Fruit fly (Drosophila melanogaster) whole organism, embryonic: Measurements from ENCODE around the gene Cks85A.

Experiments used
- CG11560 ChIP-seq: fragments of 200-800 bp; sonication (Bioruptor generic); IDR thresholded peaks from 3 replicates; pipeline ENCODE4 v1.3.6; 2022; ENCODE audit warnings: missing biosample characterization, missing genetic modification characterization
- CG12155 ChIP-seq: fragments of 200-800 bp; sonication (Bioruptor generic); optimal IDR thresholded peaks from 3 replicates; lab custom pipeline; 2016; ENCODE audit warnings: missing biosample characterization, missing genetic modification characterization
- CG13123 ChIP-seq: fragments of 200-800 bp; sonication (Bioruptor generic); optimal IDR thresholded peaks from 2 replicates; lab custom pipeline; 2016; ENCODE audit warnings: missing biosample characterization, missing genetic modification characterization
- CG13424 ChIP-seq: fragments of 200-800 bp; sonication (Bioruptor generic); optimal IDR thresholded peaks from 2 replicates; lab custom pipeline; 2019; ENCODE audit warnings: missing biosample characterization, mild to moderate bottlenecking, missing genetic modification characterization, moderate library complexity
- CG13894 ChIP-seq: fragments of 200-800 bp; sonication (Bioruptor generic); optimal IDR thresholded peaks from 3 replicates; lab custom pipeline; 2018; ENCODE audit warnings: missing biosample characterization, mild to moderate bottlenecking, missing genetic modification characterization, moderate library complexity
- CG15601 ChIP-seq: fragments of 200-800 bp; sonication (Bioruptor generic); optimal IDR thresholded peaks from 3 replicates; lab custom pipeline; 2019; ENCODE audit warnings: missing biosample characterization, mild to moderate bottlenecking, missing genetic modification characterization, moderate library complexity
- CG15696 ChIP-seq: fragments of 200-800 bp; sonication (Bioruptor generic); optimal IDR thresholded peaks from 2 replicates; lab custom pipeline; 2019; ENCODE audit warnings: missing biosample characterization, mild to moderate bottlenecking, missing genetic modification characterization, moderate library complexity
- CG16813 ChIP-seq: fragments of 200-800 bp; sonication (Bioruptor generic); IDR thresholded peaks from 3 replicates; pipeline ENCODE4 v1.3.6; 2022; ENCODE audit warnings: missing biosample characterization, missing genetic modification characterization; ENCODE audit not compliant: partially characterized antibody
- CG16815 ChIP-seq: fragments of 200-800 bp; sonication (Bioruptor generic); optimal IDR thresholded peaks from 3 replicates; lab custom pipeline; 2017; ENCODE audit warnings: missing biosample characterization, mild to moderate bottlenecking, missing genetic modification characterization
- CG18011 ChIP-seq: fragments of 200-800 bp; sonication (Bioruptor generic); optimal IDR thresholded peaks from 2 replicates; lab custom pipeline; 2017; ENCODE audit warnings: missing biosample characterization, missing genetic modification characterization, mild to moderate bottlenecking, moderate library complexity, missing genotype
- CG18262 ChIP-seq: fragments of 200-800 bp; optimal IDR thresholded peaks from 3 replicates; lab custom pipeline; 2019; ENCODE audit warnings: missing biosample characterization, mild to moderate bottlenecking, missing genetic modification characterization, moderate library complexity
- CG2116 ChIP-seq: fragments of 200-800 bp; sonication (Bioruptor generic); optimal IDR thresholded peaks from 3 replicates; lab custom pipeline; 2018; ENCODE audit warnings: missing biosample characterization, mild to moderate bottlenecking, missing genetic modification characterization
- CG2712 ChIP-seq: fragments of 200-800 bp; optimal IDR thresholded peaks from 3 replicates; lab custom pipeline; 2019; ENCODE audit warnings: missing biosample characterization, mild to moderate bottlenecking, missing genetic modification characterization, moderate library complexity
- CG30020 ChIP-seq: fragments of 200-800 bp; optimal IDR thresholded peaks from 2 replicates; lab custom pipeline; 2019; ENCODE audit warnings: missing biosample characterization, mild to moderate bottlenecking, missing genetic modification characterization, moderate library complexity
- CG31365 ChIP-seq: fragments of 200-800 bp; sonication (Bioruptor generic); optimal IDR thresholded peaks from 2 replicates; lab custom pipeline; 2018; ENCODE audit warnings: missing biosample characterization, mild to moderate bottlenecking, missing genetic modification characterization
- CG7839 ChIP-seq: fragments of 200-800 bp; sonication (Bioruptor generic); optimal IDR thresholded peaks from 3 replicates; lab custom pipeline; 2018; ENCODE audit warnings: missing biosample characterization, mild to moderate bottlenecking, missing genetic modification characterization, moderate library complexity
- CG8924 ChIP-seq: fragments of 200-800 bp; optimal IDR thresholded peaks from 3 replicates; lab custom pipeline; 2019; ENCODE audit warnings: missing biosample characterization, mild to moderate bottlenecking, missing genetic modification characterization, moderate library complexity
- CG9817 ChIP-seq: fragments of 200-800 bp; sonication (Bioruptor generic); optimal IDR thresholded peaks from 2 replicates; lab custom pipeline; 2018; ENCODE audit warnings: missing biosample characterization, mild to moderate bottlenecking, missing genetic modification characterization, moderate library complexity
- Dip3 ChIP-seq: fragments of 200-800 bp; sonication (Bioruptor generic); optimal IDR thresholded peaks from 3 replicates; lab custom pipeline; 2016; ENCODE audit warnings: missing biosample characterization, missing genetic modification characterization
- Dll ChIP-seq: fragments of 200-800 bp; sonication (Bioruptor generic); IDR thresholded peaks from 4 replicates; pipeline ENCODE4 v1.3.6; 2022; ENCODE audit warnings: missing biosample characterization, missing genetic modification characterization; ENCODE audit not compliant: partially characterized antibody
- Fer1 ChIP-seq: fragments of 200-800 bp; sonication (Bioruptor generic); optimal IDR thresholded peaks from 2 replicates; lab custom pipeline; 2017; ENCODE audit warnings: missing biosample characterization, mild to moderate bottlenecking, missing genetic modification characterization
- HLH4C ChIP-seq: fragments of 200-800 bp; sonication (Bioruptor generic); IDR thresholded peaks from 3 replicates; pipeline ENCODE4 v1.3.6; 2022; ENCODE audit warnings: missing biosample characterization, missing genetic modification characterization; ENCODE audit not compliant: partially characterized antibody
- Jarid2 ChIP-seq: fragments of 200-800 bp; sonication (Bioruptor generic); optimal IDR thresholded peaks from 3 replicates; lab custom pipeline; 2017; ENCODE audit warnings: mild to moderate bottlenecking, missing biosample characterization, missing genetic modification reagents, missing genetic modification characterization
- Med ChIP-seq: fragments of 200-800 bp; sonication (Bioruptor generic); peaks from one replicate; lab custom pipeline; 2016; ENCODE audit warnings: missing biosample characterization, missing genetic modification characterization, mild to moderate bottlenecking, inconsistent platforms, moderate library complexity
- Ptx1 ChIP-seq: fragments of 200-800 bp; sonication (Bioruptor generic); IDR thresholded peaks from 2 replicates; pipeline ENCODE4 v1.3.6; 2022; ENCODE audit warnings: missing biosample characterization, missing genetic modification characterization
- Taf1 ChIP-seq: fragments of 200-800 bp; sonication (Bioruptor generic); IDR thresholded peaks from 2 replicates; pipeline ENCODE4 v1.3.6; 2022; ENCODE audit warnings: missing biosample characterization, missing genetic modification characterization
- Usf ChIP-seq: fragments of 200-800 bp; sonication (Bioruptor generic); optimal IDR thresholded peaks from 2 replicates; lab custom pipeline; 2017; ENCODE audit warnings: missing genotype, missing biosample characterization, missing genetic modification characterization
- Xrp1 ChIP-seq: fragments of 200-800 bp; sonication (Bioruptor generic); IDR thresholded peaks from 2 replicates; pipeline ENCODE4 v1.3.6; 2022; ENCODE audit warnings: missing biosample characterization, missing genetic modification characterization
- ash1 ChIP-seq: fragments of 200-800 bp; sonication (Bioruptor generic); optimal IDR thresholded peaks from 2 replicates; lab custom pipeline; 2018; ENCODE audit warnings: missing biosample characterization, mild to moderate bottlenecking, missing genetic modification characterization
- bbx ChIP-seq: fragments of 200-800 bp; sonication (Bioruptor generic); IDR thresholded peaks from 2 replicates; pipeline ENCODE4 v1.3.6; 2022; ENCODE audit warnings: missing biosample characterization, missing genetic modification characterization; ENCODE audit not compliant: partially characterized antibody
- disco-r ChIP-seq: fragments of 200-800 bp; sonication (Bioruptor generic); optimal IDR thresholded peaks from 2 replicates; lab custom pipeline; 2016; ENCODE audit warnings: missing biosample characterization, missing genetic modification characterization
- dmrt99B ChIP-seq: fragments of 200-800 bp; sonication (Bioruptor generic); optimal IDR thresholded peaks from 2 replicates; lab custom pipeline; 2018; ENCODE audit warnings: missing biosample characterization, mild to moderate bottlenecking, missing genetic modification characterization, moderate library complexity
- her ChIP-seq: fragments of 200-800 bp; sonication (Bioruptor generic); optimal IDR thresholded peaks from 2 replicates; lab custom pipeline; 2016; ENCODE audit warnings: missing biosample characterization, missing genetic modification characterization
- jumu ChIP-seq: fragments of 200-800 bp; sonication (Bioruptor generic); optimal IDR thresholded peaks from 3 replicates; lab custom pipeline; 2016; ENCODE audit warnings: missing biosample characterization, missing genetic modification characterization
- kah ChIP-seq: fragments of 200-800 bp; sonication (Bioruptor generic); optimal IDR thresholded peaks from 2 replicates; lab custom pipeline; 2018; ENCODE audit warnings: missing biosample characterization, mild to moderate bottlenecking, missing genetic modification characterization
- kay ChIP-seq: fragments of 200-800 bp; sonication (Bioruptor generic); optimal IDR thresholded peaks from 2 replicates; lab custom pipeline; 2016; ENCODE audit warnings: missing biosample characterization, missing genetic modification characterization
- ken ChIP-seq: fragments of 200-800 bp; sonication (Bioruptor generic); IDR thresholded peaks from 3 replicates; pipeline ENCODE4 v1.3.6; 2022; ENCODE audit warnings: missing biosample characterization, missing genetic modification characterization
- mam ChIP-seq: fragments of 200-800 bp; sonication (Bioruptor generic); optimal IDR thresholded peaks from 3 replicates; lab custom pipeline; 2016; ENCODE audit warnings: missing biosample characterization, missing genetic modification characterization
- mld ChIP-seq: fragments of 200-800 bp; sonication (Bioruptor generic); IDR thresholded peaks from 3 replicates; pipeline ENCODE4 v1.3.6; 2022; ENCODE audit warnings: missing biosample characterization, missing genetic modification characterization; ENCODE audit not compliant: partially characterized antibody
- nom ChIP-seq: fragments of 200-800 bp; sonication (Bioruptor generic); optimal IDR thresholded peaks from 2 replicates; lab custom pipeline; 2017; ENCODE audit warnings: missing biosample characterization, missing genetic modification characterization, mild to moderate bottlenecking, moderate library complexity, missing genetic modification reagents
- p53 ChIP-seq: fragments of 200-800 bp; sonication (Bioruptor generic); optimal IDR thresholded peaks from 2 replicates; lab custom pipeline; 2016; ENCODE audit warnings: missing biosample characterization, missing genetic modification characterization
- pnt ChIP-seq: fragments of 200-800 bp; sonication (Bioruptor generic); optimal IDR thresholded peaks from 3 replicates; lab custom pipeline; 2016; ENCODE audit warnings: missing biosample characterization, missing genetic modification characterization
- pzg ChIP-seq: fragments of 200-800 bp; sonication (Bioruptor generic); optimal IDR thresholded peaks from 3 replicates; lab custom pipeline; 2018; ENCODE audit warnings: missing biosample characterization, mild to moderate bottlenecking, missing genetic modification characterization, moderate library complexity
- scrt ChIP-seq: fragments of 200-800 bp; sonication (Bioruptor generic); optimal IDR thresholded peaks from 2 replicates; lab custom pipeline; 2018; ENCODE audit warnings: missing biosample characterization, mild to moderate bottlenecking, missing genetic modification characterization, moderate library complexity
- so ChIP-seq: fragments of 200-800 bp; sonication (Bioruptor generic); IDR thresholded peaks from 3 replicates; pipeline ENCODE4 v1.3.6; 2022; ENCODE audit warnings: missing biosample characterization, missing genetic modification characterization
- sug ChIP-seq: fragments of 200-800 bp; optimal IDR thresholded peaks from 2 replicates; lab custom pipeline; 2019; ENCODE audit warnings: missing biosample characterization, mild to moderate bottlenecking, missing genetic modification characterization, moderate library complexity
- tap ChIP-seq: fragments of 200-800 bp; optimal IDR thresholded peaks from 3 replicates; lab custom pipeline; 2019; ENCODE audit warnings: missing biosample characterization, mild to moderate bottlenecking, missing genetic modification characterization, moderate library complexity
- trem ChIP-seq: fragments of 200-800 bp; optimal IDR thresholded peaks from 3 replicates; lab custom pipeline; 2019; ENCODE audit warnings: missing biosample characterization, mild to moderate bottlenecking, missing genetic modification characterization, moderate library complexity
- usp ChIP-seq: fragments of >200 bp; optimal IDR thresholded peaks from 2 replicates; lab custom pipeline; 2017; ENCODE audit warnings: missing biosample characterization, missing genetic modification characterization

Cks85A gene

DNA sequence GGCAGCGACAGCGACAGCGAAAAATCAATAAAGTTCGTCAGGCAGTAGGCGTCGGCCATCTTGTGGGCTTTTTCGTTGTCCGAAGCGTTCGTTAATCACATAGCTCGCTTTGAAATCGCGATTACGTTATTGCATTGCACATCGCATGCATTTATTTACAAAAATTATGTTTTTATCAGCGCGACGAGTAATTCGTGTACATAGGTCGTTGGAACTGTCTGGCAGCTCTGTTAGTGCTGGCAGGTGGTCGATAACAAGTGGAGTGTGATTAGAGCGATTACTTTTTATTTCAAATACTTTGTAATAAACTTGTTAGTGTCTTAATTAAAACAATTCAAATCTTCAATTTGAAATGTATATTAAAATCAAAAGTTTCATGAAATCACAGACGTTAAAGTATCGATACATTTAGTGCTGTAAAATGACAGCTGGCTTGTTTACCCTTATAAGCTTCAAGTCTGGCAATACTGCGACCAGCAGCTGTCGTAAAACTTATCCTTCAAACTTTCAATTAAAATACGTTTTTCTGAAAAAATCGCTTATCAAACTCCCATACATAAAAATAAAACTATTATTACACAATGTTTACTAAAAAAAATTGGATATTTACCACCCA, 54.5 kb downstream of the Cks85A start, which contains the start of gene CG8032 (continued):
- peak; percentile 13; the same call in 1 of the 2 replicates for TF ChIP-seq Xrp1
- peak; percentile 26 for TF ChIP-seq dmrt99B (tag; lab: Kevin White, UChicago)
- peak; percentile 75 for TF ChIP-seq pzg (GFP tag; lab: Kevin White, UChicago)
- peak; percentile 46 for TF ChIP-seq CG13894 (tag; lab: Kevin White, UChicago)
- no peak for TF ChIP-seq CG11560
- TF ChIP-seq CG12155 = peak; percentile 76
- TF ChIP-seq mam (GFP tag; lab: Kevin White, UChicago) = peak; percentile 64
- TF ChIP-seq Dip3 = peak; percentile 55
- no peak for TF ChIP-seq scrt
- TF ChIP-seq usp (GFP tag; lab: Kevin White, UChicago) = no peak
- TF ChIP-seq CG18011 (GFP tag; lab: Kevin White, UChicago) = no peak
- peak; percentile 7 for TF ChIP-seq CG13123 (GFP tag; lab: Kevin White, UChicago)
- no peak for TF ChIP-seq CG16815
- peak; percentile 93 for TF ChIP-seq CG2116 (GFP tag; lab: Kevin White, UChicago)
- TF ChIP-seq so (GFP tag; lab: Robert Waterston, UW) = no peak
- TF ChIP-seq sug (tag; lab: Kevin White, UChicago) = peak; percentile 39
- no peak for TF ChIP-seq CG31365 (tag; lab: Kevin White, UChicago)
- peak; percentile 95 for TF ChIP-seq Med (GFP tag; lab: Kevin White, UChicago)
- TF ChIP-seq mld (GFP tag; lab: Robert Waterston, UW) = 0 out of 3 replicates have a peak, but pooled peaks have one; percentile 47
- TF ChIP-seq Usf (GFP tag; lab: Kevin White, UChicago) = no peak
- TF ChIP-seq Dll (GFP tag; lab: Robert Waterston, UW) = peak; percentile 78
- peak; percentile 41 for TF ChIP-seq CG15601 (tag; lab: Kevin White, UChicago)
- peak; percentile 64 for TF ChIP-seq CG2712 (tag; lab: Kevin White, UChicago)
- no peak for TF ChIP-seq Jarid2 (GFP tag; lab: Kevin White, UChicago)
- peak; percentile 32 for TF ChIP-seq p53 (GFP tag; lab: Kevin White, UChicago)
- TF ChIP-seq jumu (GFP tag; lab: Kevin White, UChicago) = peak; percentile 44
- peak; percentile 41 for TF ChIP-seq CG7839 (tag; lab: Kevin White, UChicago)
- TF ChIP-seq CG15696 = peak; percentile 9
- peak; percentile 62 for TF ChIP-seq CG13424 (tag; lab: Kevin White, UChicago)
- TF ChIP-seq ash1 = no peak
- TF ChIP-seq CG16813 (GFP tag; lab: Robert Waterston, UW) = peak; percentile 69
- peak; percentile 47 for TF ChIP-seq CG8924 (tag; lab: Kevin White, UChicago)
- TF ChIP-seq Ptx1 (GFP tag; lab: Robert Waterston, UW) = peak; percentile 44
- no peak; the same call in 1 of the 2 replicates for TF ChIP-seq bbx (GFP tag; lab: Robert Waterston, UW)
- peak; percentile 59; the same call in 2 of the 3 replicates for TF ChIP-seq HLH4C (GFP tag; lab: Robert Waterston, UW)
- peak; percentile 52 for TF ChIP-seq kay (GFP tag; lab: Kevin White, UChicago)
- TF ChIP-seq Fer1 (GFP tag; lab: Kevin White, UChicago) = no peak
- TF ChIP-seq CG18262 (tag; lab: Kevin White, UChicago) = peak; percentile 47
- peak; percentile 27 for TF ChIP-seq her (GFP tag; lab: Kevin White, UChicago)
- 0 out of 2 replicates have a peak, but pooled peaks have one; percentile 24 for TF ChIP-seq Taf1 (GFP tag; lab: Robert Waterston, UW)
- peak; percentile 9 for TF ChIP-seq nom
- TF ChIP-seq trem (tag; lab: Kevin White, UChicago) = peak; percentile 83
- TF ChIP-seq disco-r (GFP tag; lab: Kevin White, UChicago) = no peak
- peak; percentile 38 for TF ChIP-seq CG30020 (tag; lab: Kevin White, UChicago)
- TF ChIP-seq pnt (GFP tag; lab: Kevin White, UChicago) = peak; percentile 34
- TF ChIP-seq ken = 0 out of 3 replicates have a peak, but pooled peaks have one; percentile 4
- TF ChIP-seq CG9817 (tag; lab: Kevin White, UChicago) = peak; percentile 31
- TF ChIP-seq tap (tag; lab: Kevin White, UChicago) = peak; percentile 16
- peak; percentile 44 for TF ChIP-seq kah (GFP tag; lab: Kevin White, UChicago)
